Worm (Caenorhabditis elegans) whole organism, early embryonic: ENCODE results near the gene F53A9.7.

Source experiments
- aly-1 ChIP-seq: sonication (generic microtip); optimal IDR thresholded peaks from 2 replicates; lab custom pipeline; 2016; ENCODE audit warnings: missing genetic modification characterization, missing compliant biosample characterization
- ama-1 ChIP-seq: fragments of 150-350 bp; optimal IDR thresholded peaks from 2 replicates; lab custom pipeline; 2014
- ets-7 ChIP-seq: sonication (generic microtip); optimal IDR thresholded peaks from 2 replicates; lab custom pipeline; 2016; ENCODE audit warnings: missing genotype, missing genetic modification characterization, missing compliant biosample characterization
- tbx-11 ChIP-seq: fragments of 200-800 bp; sonication (Bioruptor generic); IDR thresholded peaks from 2 replicates; pipeline ENCODE4 v1.3.6; 2022; ENCODE audit warnings: missing genetic modification characterization, missing compliant biosample characterization
- tbx-37 ChIP-seq: fragments of 200-800 bp; sonication (Bioruptor generic); conservative IDR thresholded peaks from 2 replicates; pipeline ENCODE4 v1.3.6; 2022; ENCODE audit warnings: missing genetic modification reagents, missing genetic modification characterization, missing compliant biosample characterization

- no peak for TF ChIP-seq tbx-37
- no peak for TF ChIP-seq ama-1 (lab: Kevin White, UChicago)
- TF ChIP-seq tbx-11 (GFP tag; lab: Robert Waterston, UW), result no peak
- no peak for TF ChIP-seq aly-1
- no peak for TF ChIP-seq ets-7 (tag; lab: Kevin White, UChicago)
Measured at ce11 chrX:8718153-8718552, 1.4 kb upstream of the F53A9.7 start.
